Worm (Caenorhabditis elegans): ENCODE results near the gene nspd-5.

DNA sequence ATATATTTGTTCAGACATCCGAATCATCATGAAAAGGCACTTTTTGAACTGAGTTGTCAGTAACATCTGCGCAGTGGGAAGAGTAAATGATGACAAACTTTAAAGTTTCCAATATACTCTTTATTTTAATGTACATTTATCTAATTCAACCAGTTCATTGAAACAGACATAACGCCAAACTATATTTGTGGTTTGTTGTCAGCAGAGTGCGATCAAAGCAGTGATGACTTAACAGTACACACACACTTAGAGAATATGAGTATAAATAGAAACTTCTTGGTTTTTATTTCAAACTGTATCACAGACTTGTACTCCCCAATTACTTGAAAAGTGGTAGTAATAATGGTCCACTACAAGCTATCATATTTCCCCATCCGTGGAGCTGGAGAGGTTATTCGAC lies 23.3 kb upstream of the nspd-5 start, which contains the start of gene gst-8:
- no peak for TF ChIP-seq hnd-1 (tag; optimal IDR thresholded peaks at IDR 0.05)
- no peak for TF ChIP-seq sea-1 (GFP tag; conservative IDR thresholded peaks at IDR 0.05)
- no peak for TF ChIP-seq ama-1 (optimal IDR thresholded peaks at IDR 0.05)
- no peak for TF ChIP-seq flt-1 (GFP tag; IDR thresholded peaks at IDR 0.05)
- TF ChIP-seq ceh-13 (GFP tag; optimal IDR thresholded peaks at IDR 0.05), result no peak
- no peak for TF ChIP-seq pes-1 (GFP tag; IDR thresholded peaks at IDR 0.05)
- no peak for TF ChIP-seq tbx-37 (GFP tag; conservative IDR thresholded peaks at IDR 0.05)
- no peak for TF ChIP-seq hmg-4 (GFP tag; optimal IDR thresholded peaks at IDR 0.05)
- no peak for TF ChIP-seq aly-1 (tag; optimal IDR thresholded peaks at IDR 0.05)
- TF ChIP-seq F13C5.2 (tag; optimal IDR thresholded peaks at IDR 0.05), result no peak
- TF ChIP-seq scrt-1 (GFP tag; IDR thresholded peaks at IDR 0.05), result no peak
- no peak for TF ChIP-seq hmbx-1 (tag; optimal IDR thresholded peaks at IDR 0.05)

Measured in whole organism, early embryonic.